Worm (Caenorhabditis elegans) whole organism, L4 larva: ENCODE measurements around the gene srw-7.

ENCODE experiments used
- D1046.2 ChIP-seq: fragments of 200-800 bp; sonication (Bioruptor generic); IDR thresholded peaks from 2 replicates; pipeline ENCODE4 v1.3.6; 2022; ENCODE audit warnings: missing genetic modification characterization, missing compliant biosample characterization
- R02D3.7 ChIP-seq: fragments of 150-350 bp; sonication (generic microtip); optimal IDR thresholded peaks from 3 replicates; lab custom pipeline; 2014; ENCODE audit warnings: missing biosample characterization, missing genetic modification characterization
- T20F7.1 ChIP-seq: fragments of 200-800 bp; sonication (Bioruptor generic); optimal IDR thresholded peaks from 2 replicates; lab custom pipeline; 2018; ENCODE audit warnings: mild to moderate bottlenecking, missing genetic modification characterization, missing compliant biosample characterization
- Y75B8A.6 ChIP-seq: fragments of 200-800 bp; sonication (Bioruptor generic); IDR thresholded peaks from 2 replicates; pipeline ENCODE4 v1.3.6; 2022; ENCODE audit warnings: missing genetic modification reagents, missing genetic modification characterization, missing compliant biosample characterization
- ZK337.2 ChIP-seq: fragments of 200-800 bp; sonication (Bioruptor generic); IDR thresholded peaks from 2 replicates; pipeline ENCODE4 v1.3.6; 2022; ENCODE audit warnings: missing genetic modification reagents, missing genetic modification characterization, missing compliant biosample characterization
- ceh-44 ChIP-seq: fragments of 200-800 bp; sonication (Bioruptor generic); IDR thresholded peaks from 2 replicates; pipeline ENCODE4 v1.3.6; 2022; ENCODE audit warnings: missing genetic modification reagents, missing genetic modification characterization, missing compliant biosample characterization
- ceh-82 ChIP-seq: sonication (generic microtip); optimal IDR thresholded peaks from 2 replicates; lab custom pipeline; 2017; ENCODE audit warnings: missing biosample characterization, missing genetic modification characterization
- daf-16 ChIP-seq, 3 experiments: sonication (generic microtip); optimal IDR thresholded peaks; 2 replicates each; lab custom pipeline; 2016 to 2017; ENCODE audit warnings: missing genetic modification characterization in 3 of 3, missing genetic modification reagents in 3 of 3, mild to moderate bottlenecking in 2 of 3, missing compliant biosample characterization in 2 of 3, missing biosample characterization in 1 of 3, moderate library complexity in 1 of 3
- dmd-6 ChIP-seq: fragments of 200-800 bp; sonication (Bioruptor generic); IDR thresholded peaks from 2 replicates; pipeline ENCODE4 v1.3.6; 2022; ENCODE audit warnings: missing genetic modification reagents, missing genetic modification characterization, missing compliant biosample characterization
- dpl-1 ChIP-seq: fragments of 150-350 bp; optimal IDR thresholded peaks from 2 replicates; lab custom pipeline; 2014; ENCODE audit warnings: missing biosample characterization, missing genetic modification reagents, missing genetic modification characterization
- egl-27 ChIP-seq: sonication (generic microtip); optimal IDR thresholded peaks from 3 replicates; lab custom pipeline; 2017; ENCODE audit warnings: missing biosample characterization, missing genetic modification reagents, missing genetic modification characterization
- egl-43 ChIP-seq: fragments of 200-800 bp; sonication (Bioruptor generic); IDR thresholded peaks from 2 replicates; pipeline ENCODE4 v1.3.6; 2022; ENCODE audit warnings: missing genetic modification reagents, missing genetic modification characterization, missing compliant biosample characterization
- hlh-30 ChIP-seq: sonication (generic microtip); optimal IDR thresholded peaks from 2 replicates; lab custom pipeline; 2017; ENCODE audit warnings: antibody characterized with exemption, mild to moderate bottlenecking, missing genetic modification characterization, missing compliant biosample characterization; ENCODE audit not compliant: insufficient read depth
- hmg-1.1 ChIP-seq: fragments of 200-800 bp; sonication (Bioruptor generic); IDR thresholded peaks from 2 replicates; pipeline ENCODE4 v1.3.6; 2022; ENCODE audit warnings: missing genetic modification reagents, missing genetic modification characterization, missing compliant biosample characterization
- jun-1 ChIP-seq: fragments of 150-350 bp; optimal IDR thresholded peaks from 2 replicates; lab custom pipeline; 2014; ENCODE audit warnings: missing biosample characterization, missing genetic modification reagents, missing genetic modification characterization
- lin-38 ChIP-seq: fragments of 200-800 bp; sonication (Bioruptor generic); IDR thresholded peaks from 2 replicates; pipeline ENCODE4 v1.3.6; 2022; ENCODE audit warnings: missing genetic modification reagents, missing genetic modification characterization, missing compliant biosample characterization
- lir-3 ChIP-seq: sonication (generic microtip); optimal IDR thresholded peaks from 2 replicates; lab custom pipeline; 2016; ENCODE audit warnings: mild to moderate bottlenecking, missing genetic modification characterization, missing compliant biosample characterization
- lsy-2 ChIP-seq, 2 experiments: fragments of 150-350 bp in 1 of 2; sonication (generic microtip) in 1 of 2; optimal IDR thresholded peaks; 2 replicates each; lab custom pipeline; 2014 to 2017; ENCODE audit warnings: missing biosample characterization in 2 of 2, missing genetic modification characterization in 2 of 2
- madf-9 ChIP-seq: fragments of 200-800 bp; sonication (Bioruptor generic); conservative IDR thresholded peaks from 2 replicates; pipeline ENCODE4 v1.3.6; 2022; ENCODE audit warnings: missing genetic modification reagents, missing genetic modification characterization, missing compliant biosample characterization
- mdt-29 ChIP-seq: fragments of 200-800 bp; sonication (Bioruptor generic); IDR thresholded peaks from 2 replicates; pipeline ENCODE4 v1.3.6; 2022; ENCODE audit warnings: missing genetic modification reagents, missing genetic modification characterization, missing compliant biosample characterization
- mxl-3 ChIP-seq: fragments of 200-800 bp; sonication (Bioruptor generic); optimal IDR thresholded peaks from 2 replicates; lab custom pipeline; 2018; ENCODE audit warnings: mild to moderate bottlenecking, missing genetic modification characterization, missing compliant biosample characterization
- nhr-102 ChIP-seq: sonication (generic microtip); optimal IDR thresholded peaks from 2 replicates; lab custom pipeline; 2016; ENCODE audit warnings: mild to moderate bottlenecking, missing genetic modification characterization, moderate library complexity, missing compliant biosample characterization
- nhr-11 ChIP-seq: fragments of 150-350 bp; optimal IDR thresholded peaks from 2 replicates; lab custom pipeline; 2014; ENCODE audit warnings: missing biosample characterization, missing genetic modification characterization
- nhr-237 ChIP-seq: sonication (generic microtip); optimal IDR thresholded peaks from 2 replicates; lab custom pipeline; 2017; ENCODE audit warnings: missing biosample characterization, missing genetic modification characterization
- nhr-28 ChIP-seq: fragments of 150-350 bp; optimal IDR thresholded peaks from 2 replicates; lab custom pipeline; 2014; ENCODE audit warnings: missing biosample characterization, missing genetic modification characterization
- nhr-42 ChIP-seq: fragments of 200-800 bp; sonication (Bioruptor generic); IDR thresholded peaks from 2 replicates; pipeline ENCODE4 v1.3.6; 2022; ENCODE audit warnings: missing genetic modification characterization, missing compliant biosample characterization
- nhr-77 ChIP-seq: fragments of 150-350 bp; optimal IDR thresholded peaks from 2 replicates; lab custom pipeline; 2014; ENCODE audit warnings: missing biosample characterization, missing genetic modification characterization
- php-3 ChIP-seq: fragments of 200-800 bp; sonication (Bioruptor generic); IDR thresholded peaks from 2 replicates; pipeline ENCODE4 v1.3.6; 2022; ENCODE audit warnings: missing genetic modification reagents, missing genetic modification characterization, missing compliant biosample characterization
- pqm-1 ChIP-seq: sonication (generic microtip); optimal IDR thresholded peaks from 2 replicates; lab custom pipeline; 2017; ENCODE audit warnings: missing biosample characterization, missing genetic modification characterization
- snpc-1.2 ChIP-seq: fragments of 200-800 bp; sonication (Bioruptor generic); IDR thresholded peaks from 2 replicates; pipeline ENCODE4 v1.3.6; 2022; ENCODE audit warnings: missing genetic modification reagents, missing genetic modification characterization, missing compliant biosample characterization
- tra-1 ChIP-seq: fragments of 200-800 bp; sonication (Bioruptor generic); IDR thresholded peaks from 2 replicates; pipeline ENCODE4 v1.3.6; 2022; ENCODE audit warnings: missing genetic modification reagents, missing genetic modification characterization, missing compliant biosample characterization
- unc-62 ChIP-seq, 3 experiments: fragments of 150-350 bp in 1 of 3; sonication (generic microtip); optimal IDR thresholded peaks in 2 of 3; peaks in 1 of 3; 1 replicate in 1 of 3; 2 replicates in 2 of 3; lab custom pipeline; 2014 to 2017; ENCODE audit warnings: missing biosample characterization in 3 of 3, missing genetic modification characterization in 3 of 3, missing genetic modification reagents in 3 of 3, missing genotype in 1 of 3
- vab-7 ChIP-seq: fragments of 200-800 bp; sonication (Bioruptor generic); IDR thresholded peaks from 2 replicates; pipeline ENCODE4 v1.3.6; 2022; ENCODE audit warnings: missing genetic modification reagents, missing genetic modification characterization, missing compliant biosample characterization
- zfp-2 ChIP-seq: sonication (generic microtip); optimal IDR thresholded peaks from 2 replicates; lab custom pipeline; 2016; ENCODE audit warnings: mild to moderate bottlenecking, missing genetic modification characterization, missing compliant biosample characterization
- ztf-11 ChIP-seq: fragments of 150-350 bp; optimal IDR thresholded peaks from 2 replicates; lab custom pipeline; 2014; ENCODE audit warnings: missing biosample characterization, missing genetic modification characterization

Gene srw-7

DNA sequence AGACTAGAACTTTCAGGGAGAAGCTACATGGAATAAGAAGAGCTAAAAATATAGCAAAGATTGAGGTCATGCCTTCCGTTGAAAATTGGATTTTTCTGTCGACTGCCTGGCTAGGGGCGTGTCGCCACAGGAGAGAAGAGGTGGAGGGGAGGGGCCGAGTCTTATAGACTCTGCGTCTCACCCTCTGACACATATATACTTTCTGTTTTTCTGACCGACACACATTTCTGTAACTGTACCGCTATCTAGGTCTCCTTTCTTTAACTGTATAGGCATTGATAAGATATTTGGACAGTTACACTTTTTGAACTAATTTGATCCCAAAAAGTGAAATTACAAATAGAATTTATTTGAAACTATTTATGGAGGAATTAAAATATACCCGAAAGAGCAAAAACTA is 35.4 kb downstream of the srw-7 start (continued):
- peak; percentile 18 for TF ChIP-seq pqm-1 (tag; lab: Kevin White, UChicago)
- TF ChIP-seq egl-27 (tag; lab: Kevin White, UChicago), result no peak
- no peak for TF ChIP-seq php-3 (GFP tag; lab: Robert Waterston, UW)
- no peak for TF ChIP-seq snpc-1.2
- no peak for TF ChIP-seq ztf-11 (tag; lab: Kevin White, UChicago)
- TF ChIP-seq ceh-82 (tag; lab: Kevin White, UChicago), result no peak
- TF ChIP-seq dpl-1 (GFP tag; lab: Kevin White, UChicago), result no peak
- TF ChIP-seq egl-43, result no peak
- TF ChIP-seq ZK337.2 (GFP tag; lab: Robert Waterston, UW), result no peak
- peak; percentile 60 for TF ChIP-seq nhr-102 (tag; lab: Kevin White, UChicago)
- no peak for TF ChIP-seq ceh-44 (GFP tag; lab: Robert Waterston, UW)
- no peak for TF ChIP-seq nhr-11 (tag; lab: Kevin White, UChicago)

DNA sequence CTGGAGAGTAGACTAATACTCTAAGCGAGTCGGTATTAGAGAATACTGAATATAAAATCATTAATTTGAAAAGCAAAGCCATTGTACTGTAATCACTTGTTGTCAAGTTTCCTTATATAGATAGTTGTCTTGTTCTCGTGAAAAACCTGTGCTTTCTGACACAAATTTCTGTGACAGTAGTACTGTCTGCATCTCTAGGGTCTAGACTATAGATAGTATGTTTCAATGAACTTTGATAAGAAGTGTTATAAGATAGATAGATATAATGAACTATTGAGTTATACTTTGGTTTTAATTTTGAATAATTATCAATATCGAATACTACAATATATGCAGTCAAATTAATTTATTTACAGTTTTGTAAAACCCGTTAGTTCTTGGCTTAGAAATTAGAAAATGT is 37.9 kb downstream of the srw-7 start, which contains the start of gene ugt-32:
ugt-32 (minus strand) TSS at position 82 of the 400 bp plus-strand sequence.
- peak; percentile 45 for TF ChIP-seq pqm-1 (tag; lab: Kevin White, UChicago)
- TF ChIP-seq Y75B8A.6, result no peak
- TF ChIP-seq nhr-28 (tag; lab: Kevin White, UChicago), result peak; percentile 78
- TF ChIP-seq php-3 (GFP tag; lab: Robert Waterston, UW), result no peak
- TF ChIP-seq nhr-237, result no peak

DNA sequence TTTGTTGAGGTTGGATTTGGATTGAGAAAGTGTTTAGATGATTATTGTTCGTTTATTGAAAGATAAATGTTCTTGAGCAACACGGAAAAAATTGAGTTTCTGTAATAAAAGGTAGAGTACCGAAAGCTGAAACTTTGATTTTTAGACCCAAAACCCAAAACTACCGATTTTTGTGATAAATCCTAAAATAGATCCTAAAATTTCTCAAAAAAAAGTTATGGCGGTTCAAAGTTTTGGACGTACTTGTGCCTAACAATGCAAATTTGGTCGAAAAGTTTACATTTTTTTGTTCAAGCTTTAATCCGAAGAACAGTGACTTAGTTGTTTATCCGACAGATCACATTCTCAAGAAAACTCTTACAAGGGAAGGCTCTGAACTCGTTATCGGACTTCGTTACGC is 41.2 kb downstream of the srw-7 start, which contains the start of gene nhr-185:
nhr-185 (minus strand) TSS at position 101 of the 400 bp plus-strand sequence.
- TF ChIP-seq vab-7 (GFP tag; lab: Robert Waterston, UW), result no peak
- TF ChIP-seq unc-62 (GFP tag; optimal IDR thresholded peaks at IDR 0.05 in 1 of 2; lab: Kevin White, UChicago), result peak in 1 of 2 experiments; percentile 80
- no peak for TF ChIP-seq unc-62 (tag; optimal IDR thresholded peaks at IDR 0.05; lab: Kevin White, UChicago)
- TF ChIP-seq mxl-3 (GFP tag; lab: Kevin White, UChicago), result no peak
- no peak for TF ChIP-seq ZK337.2 (GFP tag; lab: Robert Waterston, UW)

DNA sequence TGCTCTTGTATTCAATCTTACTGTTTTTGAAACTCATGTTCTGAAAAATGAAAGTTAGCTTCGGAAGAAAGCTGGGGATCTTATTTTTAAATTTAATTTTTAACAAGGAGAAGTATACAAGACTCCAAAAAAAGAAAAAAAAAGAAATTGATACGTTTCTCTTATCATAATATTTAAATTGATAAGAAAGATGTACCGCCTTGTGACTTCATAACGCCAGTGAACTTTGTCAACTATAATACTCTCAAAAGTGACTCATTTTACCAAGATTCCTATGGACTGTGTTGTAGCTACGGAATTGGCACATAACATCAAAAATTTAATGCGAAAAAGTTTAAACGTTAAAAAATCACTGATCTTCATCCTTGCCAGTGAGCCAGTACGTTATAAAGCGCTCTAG is 45.7 kb downstream of the srw-7 start:
- TF ChIP-seq D1046.2 (GFP tag; lab: Robert Waterston, UW), result no peak
- peak; percentile 14 for TF ChIP-seq T20F7.1 (GFP tag; lab: Kevin White, UChicago)
- TF ChIP-seq tra-1, result no peak
- TF ChIP-seq daf-16 (GFP tag; optimal IDR thresholded peaks at IDR 0.05; lab: Kevin White, UChicago), result no peak
- TF ChIP-seq daf-16 (tag; optimal IDR thresholded peaks at IDR 0.05; lab: Kevin White, UChicago), result no peak
- TF ChIP-seq nhr-77 (tag; lab: Kevin White, UChicago), result peak; percentile 67
- TF ChIP-seq nhr-28 (tag; lab: Kevin White, UChicago), result peak; percentile 86
- peak; percentile 67 for TF ChIP-seq pqm-1 (tag; lab: Kevin White, UChicago)
- no peak for TF ChIP-seq R02D3.7 (tag; lab: Kevin White, UChicago)
- TF ChIP-seq lin-38 (GFP tag; lab: Robert Waterston, UW), result no peak
- no peak for TF ChIP-seq madf-9 (GFP tag; lab: Robert Waterston, UW)
- TF ChIP-seq hlh-30, result peak; percentile 1
- TF ChIP-seq Y75B8A.6, result no peak
- TF ChIP-seq dmd-6 (GFP tag; lab: Robert Waterston, UW), result peak; percentile 80
- no peak for TF ChIP-seq hmg-1.1
- TF ChIP-seq, all 104 proteins: peak for 6

DNA sequence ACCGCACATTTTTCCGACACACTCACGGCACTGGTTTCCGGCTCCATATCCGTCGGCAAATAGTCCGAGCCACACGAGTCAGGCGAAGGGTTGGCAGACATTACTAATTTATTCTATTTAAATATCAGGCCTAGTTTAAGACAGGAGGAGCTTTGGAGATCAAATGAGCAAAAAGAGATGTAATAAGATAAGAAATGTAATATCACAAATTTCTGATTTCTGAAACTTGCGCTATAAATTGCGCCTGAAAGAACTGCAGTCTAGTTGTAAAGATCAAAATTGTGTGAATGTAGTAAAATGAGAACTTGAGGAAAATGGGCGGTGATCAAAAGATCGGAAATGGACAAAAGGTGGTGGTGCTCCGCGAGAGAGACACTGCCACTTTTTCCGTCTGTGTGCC is 48.8 kb downstream of the srw-7 start, which contains the start of gene nhr-186:
nhr-186 (minus strand) TSS at position 101 of the 400 bp plus-strand sequence.
- TF ChIP-seq lir-3 (tag; lab: Kevin White, UChicago) (no peak), jun-1 (tag; lab: Kevin White, UChicago) (no peak), nhr-42 (GFP tag; lab: Robert Waterston, UW) (no peak), nhr-11 (tag; lab: Kevin White, UChicago) (no peak), mdt-29 (GFP tag; lab: Robert Waterston, UW) (no peak), zfp-2 (tag; lab: Kevin White, UChicago) (no peak), lsy-2 (tag; optimal IDR thresholded peaks at IDR 0.05; lab: Kevin White, UChicago) (no peak)
- TF ChIP-seq, all 104 proteins: peak for 0
